Fruit fly (Drosophila melanogaster): ENCODE data around the gene sdk.

sdk gene

DNA sequence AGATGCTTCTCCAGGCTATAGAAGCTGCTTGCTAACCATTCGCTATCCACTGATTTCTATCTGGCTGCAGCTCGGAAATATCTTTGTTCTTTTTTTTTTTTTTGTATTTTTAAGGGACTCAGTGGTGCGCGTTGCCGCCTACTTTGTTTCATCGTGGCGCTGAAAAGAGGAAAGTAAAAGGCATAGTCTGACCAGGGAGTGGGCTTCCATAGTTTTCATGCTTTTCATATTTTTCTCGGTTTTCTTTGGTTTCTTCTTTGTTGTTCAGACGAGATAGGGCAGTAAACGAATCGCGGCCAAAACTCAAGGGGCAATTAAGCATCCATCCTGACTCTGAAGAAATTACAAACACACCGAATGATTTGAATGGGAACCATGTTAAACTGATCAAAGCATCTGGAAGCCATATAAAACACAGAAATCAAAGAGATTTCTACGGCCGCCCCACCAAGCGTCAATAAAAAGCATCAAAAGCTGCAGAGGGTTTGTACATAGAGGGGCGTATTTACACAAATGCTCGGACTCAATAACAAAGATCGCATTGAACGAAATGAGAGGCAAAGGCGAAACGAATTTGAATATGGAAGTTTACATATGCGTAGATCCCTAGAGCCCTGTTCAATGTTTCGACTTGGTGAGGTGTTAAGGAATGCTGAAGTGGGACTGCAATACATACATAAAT is 85.8 kb downstream of the sdk start:
- no peak for TF ChIP-seq CG1620 (GFP tag; optimal IDR thresholded peaks at IDR 0.05)

DNA sequence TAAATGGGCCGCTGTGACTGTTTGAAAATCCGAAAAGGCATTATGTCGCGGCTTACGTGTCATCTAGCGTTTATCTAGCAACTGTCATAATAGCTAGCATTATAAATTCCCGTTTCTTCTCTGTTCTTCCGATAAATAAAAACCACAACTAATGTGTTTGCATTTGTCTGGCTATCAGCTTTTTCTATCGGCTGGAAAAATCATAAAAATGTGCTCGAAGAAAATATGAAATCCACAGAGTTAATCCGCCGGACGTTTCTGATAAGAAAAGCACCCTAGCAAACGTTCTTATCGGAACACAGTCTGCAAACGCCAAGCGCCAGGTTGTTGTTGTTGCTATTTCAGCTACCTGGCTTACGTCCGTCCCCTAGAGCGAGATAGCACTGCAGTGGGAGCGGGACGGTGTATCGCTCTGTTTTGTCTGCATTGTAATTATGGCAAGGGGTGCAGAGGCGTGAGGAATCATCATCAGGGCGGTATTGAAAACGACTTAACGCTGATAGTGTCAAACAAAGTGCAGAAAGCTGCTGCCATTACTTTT is 87.6 kb downstream of the sdk start:
- no peak for TF ChIP-seq CG5204 (GFP tag; optimal IDR thresholded peaks at IDR 0.05)
- TF ChIP-seq tj (GFP tag; optimal IDR thresholded peaks at IDR 0.05): no peak
- TF ChIP-seq toe (GFP tag; optimal IDR thresholded peaks at IDR 0.05): no peak
- TF ChIP-seq bab1 (GFP tag; optimal IDR thresholded peaks at IDR 0.05): no peak
- TF ChIP-seq CG7045 (GFP tag; optimal IDR thresholded peaks at IDR 0.05): no peak
- no peak for TF ChIP-seq CG11617 (GFP tag; optimal IDR thresholded peaks at IDR 0.05)
- no peak for TF ChIP-seq CG7101 (tag; optimal IDR thresholded peaks at IDR 0.05)
- TF ChIP-seq CG14711 (tag; optimal IDR thresholded peaks at IDR 0.05): no peak
- TF ChIP-seq Mnt (GFP tag; optimal IDR thresholded peaks at IDR 0.05): no peak
- no peak for TF ChIP-seq pad (GFP tag; optimal IDR thresholded peaks at IDR 0.05)

DNA sequence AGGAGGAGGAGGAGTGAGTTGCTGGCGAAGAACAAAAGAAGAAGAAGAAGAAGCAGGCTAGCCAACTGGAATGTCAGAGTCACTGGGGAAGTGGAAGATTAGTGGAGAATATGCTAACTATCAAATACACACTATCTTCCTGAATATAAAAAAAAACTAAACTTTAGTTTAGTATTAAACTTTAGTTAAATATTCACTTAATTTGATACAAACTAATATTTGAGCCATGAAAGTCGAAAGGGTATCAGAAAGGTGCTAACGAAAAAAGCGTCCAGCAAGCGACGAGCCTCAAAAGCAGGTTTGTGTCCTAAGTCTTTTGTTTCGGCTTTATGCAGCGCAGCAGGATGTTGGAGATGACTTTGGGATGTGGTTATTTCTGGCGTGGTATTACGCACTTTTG is 88.5 kb downstream of the sdk start:
- TF ChIP-seq CG11617 (GFP tag; optimal IDR thresholded peaks at IDR 0.05): no peak
- no peak for TF ChIP-seq Crg-1 (GFP tag; optimal IDR thresholded peaks at IDR 0.05)
- no peak for TF ChIP-seq CG33017 (tag; optimal IDR thresholded peaks at IDR 0.05)
- TF ChIP-seq kay (GFP tag; ENCODE audit: borderline replicate concordance): no peak
- TF ChIP-seq Clk (GFP tag; optimal IDR thresholded peaks at IDR 0.05): no peak
- no peak for TF ChIP-seq Hr96 (GFP tag; optimal IDR thresholded peaks at IDR 0.05)
- TF ChIP-seq cic (GFP tag; optimal IDR thresholded peaks at IDR 0.05): no peak

DNA sequence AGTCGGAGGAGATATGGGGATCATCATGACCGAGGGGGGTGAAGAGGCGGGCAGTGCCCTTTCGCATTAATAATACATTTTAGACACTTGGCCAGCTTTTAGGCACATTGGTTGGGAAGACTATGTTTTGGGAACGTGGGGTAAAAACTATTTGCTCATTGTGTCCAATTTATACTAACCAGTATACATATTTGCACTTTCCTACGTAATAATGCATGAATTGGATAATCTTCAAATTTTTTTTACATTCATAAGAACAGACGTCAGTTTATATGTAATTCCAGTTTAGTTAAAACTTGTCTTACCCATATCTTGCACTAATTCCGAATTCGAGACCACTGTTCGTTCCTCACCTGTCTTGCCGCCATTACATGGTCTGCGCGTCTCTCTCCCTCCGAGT is 92.7 kb downstream of the sdk start:
- TF ChIP-seq CG5204 (GFP tag; optimal IDR thresholded peaks at IDR 0.05) (no peak), CG12768 (GFP tag; optimal IDR thresholded peaks at IDR 0.05) (no peak), cnc (optimal IDR thresholded peaks at IDR 0.05) (no peak), Crg-1 (GFP tag; optimal IDR thresholded peaks at IDR 0.05) (no peak), tj (GFP tag; optimal IDR thresholded peaks at IDR 0.05) (no peak), pad (GFP tag; optimal IDR thresholded peaks at IDR 0.05) (no peak), CG7101 (tag; optimal IDR thresholded peaks at IDR 0.05) (no peak), cic (GFP tag; optimal IDR thresholded peaks at IDR 0.05) (no peak), bab1 (GFP tag; optimal IDR thresholded peaks at IDR 0.05) (no peak), Mnt (GFP tag; optimal IDR thresholded peaks at IDR 0.05) (no peak), CG1620 (GFP tag; optimal IDR thresholded peaks at IDR 0.05) (no peak), toe (GFP tag; optimal IDR thresholded peaks at IDR 0.05) (no peak)

DNA sequence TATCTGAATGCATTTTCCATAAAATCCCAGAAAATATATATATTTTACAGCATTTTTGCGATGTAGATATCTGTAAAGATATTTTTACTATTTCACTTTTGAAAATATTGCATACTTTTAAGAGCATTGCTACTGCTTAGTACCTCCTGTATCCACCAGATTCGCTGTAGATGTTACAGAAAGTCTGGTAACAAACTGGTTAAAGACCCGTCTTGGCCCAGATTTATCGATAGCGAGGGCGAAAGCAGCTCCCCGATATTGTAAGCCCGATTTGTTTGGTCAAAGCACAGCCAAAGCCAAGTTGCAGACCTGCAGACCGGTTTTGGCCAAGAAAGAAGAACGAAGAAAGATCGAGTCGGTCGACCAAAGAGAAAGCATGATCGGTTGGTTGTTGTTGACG is 97.8 kb downstream of the sdk start, which contains the start of gene tw:
TSS of gene tw (plus strand) at position 291 of the 400 bp plus-strand sequence.
- no peak for TF ChIP-seq tj (GFP tag; optimal IDR thresholded peaks at IDR 0.05)
- TF ChIP-seq CG12768 (GFP tag; optimal IDR thresholded peaks at IDR 0.05): no peak
- TF ChIP-seq Mnt (GFP tag; optimal IDR thresholded peaks at IDR 0.05): no peak
- no peak for TF ChIP-seq toe (GFP tag; optimal IDR thresholded peaks at IDR 0.05)
- TF ChIP-seq CG7045 (GFP tag; optimal IDR thresholded peaks at IDR 0.05): no peak
- TF ChIP-seq CG1620 (GFP tag; optimal IDR thresholded peaks at IDR 0.05): no peak
- no peak for TF ChIP-seq pad (GFP tag; optimal IDR thresholded peaks at IDR 0.05)
- TF ChIP-seq CG14711 (tag; optimal IDR thresholded peaks at IDR 0.05): no peak
- no peak for TF ChIP-seq ovo (GFP tag; optimal IDR thresholded peaks at IDR 0.05)
- TF ChIP-seq CG11617 (GFP tag; optimal IDR thresholded peaks at IDR 0.05): no peak

DNA sequence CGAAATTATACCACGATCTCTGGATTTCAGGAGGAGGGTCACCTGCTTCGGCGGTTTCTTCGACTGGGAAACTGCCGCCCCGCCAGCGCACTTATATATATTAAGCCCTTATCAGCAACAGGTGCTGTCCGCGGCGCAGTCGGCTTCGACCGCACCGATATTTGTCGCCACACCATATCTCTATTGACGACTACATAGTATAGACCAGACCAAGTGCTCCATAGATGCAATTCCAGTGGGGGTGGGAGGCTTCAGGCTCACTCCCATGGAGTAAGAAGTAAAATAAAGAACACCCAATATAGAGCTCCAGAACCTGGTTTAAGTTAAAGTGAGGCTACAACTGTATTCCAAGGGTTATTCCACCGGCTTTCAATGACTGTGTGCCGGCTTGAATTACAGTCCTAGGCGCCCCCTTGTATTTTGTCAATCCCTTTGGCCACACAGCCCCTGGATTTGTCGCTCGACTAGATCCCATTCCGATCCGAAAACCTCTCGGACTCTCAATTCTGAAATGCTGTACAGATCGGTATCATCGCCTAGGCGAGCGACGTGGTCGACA is 103.5 kb downstream of the sdk start, which contains the start of gene CG13360:
TSS of gene CG13360 (minus strand) at position 51 of the 559 bp plus-strand sequence.
- TF ChIP-seq Clk (GFP tag; optimal IDR thresholded peaks at IDR 0.05) (no peak), Crg-1 (GFP tag; optimal IDR thresholded peaks at IDR 0.05) (no peak), CG11617 (GFP tag; optimal IDR thresholded peaks at IDR 0.05) (peak; percentile 2), CG12768 (GFP tag; optimal IDR thresholded peaks at IDR 0.05) (peak; percentile 22), CG7101 (tag; optimal IDR thresholded peaks at IDR 0.05) (peak; percentile 22)

DNA sequence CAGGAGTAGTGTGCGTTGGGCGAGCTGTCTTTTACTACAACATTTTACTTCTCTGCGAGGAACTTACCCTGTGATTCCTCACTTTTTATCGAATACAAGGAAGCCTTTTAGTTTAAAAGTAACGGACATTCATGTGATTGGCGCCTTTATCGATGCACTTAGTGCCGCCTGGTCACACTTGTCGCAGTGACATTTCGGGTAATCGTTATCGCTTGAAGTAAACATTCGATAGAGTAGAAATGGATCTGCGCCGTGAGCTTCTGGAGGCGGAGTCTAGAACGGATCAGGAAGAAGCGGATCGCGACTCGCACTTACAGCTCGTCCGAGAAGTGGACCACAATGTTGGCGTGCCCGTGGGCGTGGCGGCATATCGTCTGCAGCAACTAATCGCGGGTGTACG is 106.3 kb downstream of the sdk start, which contains the start of gene CG16989:
TSS of gene CG16989 (plus strand) at position 225 of the 400 bp plus-strand sequence.
- TF ChIP-seq ovo (GFP tag; optimal IDR thresholded peaks at IDR 0.05) (no peak), kay (GFP tag; ENCODE audit: borderline replicate concordance) (no peak), CG14711 (tag; optimal IDR thresholded peaks at IDR 0.05) (no peak), Crg-1 (GFP tag; optimal IDR thresholded peaks at IDR 0.05) (no peak), bab1 (GFP tag; optimal IDR thresholded peaks at IDR 0.05) (peak; percentile 54), toe (GFP tag; optimal IDR thresholded peaks at IDR 0.05) (no peak)

All from whole organism, adult.